Fruit fly (Drosophila melanogaster) whole organism, embryonic: ENCODE measurements around the gene CAH6.
A peak's percentile ranks its signal among the peaks of the same experiment; 100 is the strongest.

Experiments used
- CG10431 ChIP-seq: fragments of 200-800 bp; sonication (Bioruptor generic); optimal IDR thresholded peaks from 3 replicates; lab custom pipeline; 2018; ENCODE audit warnings: missing biosample characterization, mild to moderate bottlenecking, missing genetic modification characterization
- CG14860 ChIP-seq: fragments of 200-800 bp; sonication (Bioruptor generic); IDR thresholded peaks from 3 replicates; pipeline ENCODE4 v1.3.6; 2022; ENCODE audit warnings: missing biosample characterization, missing genetic modification characterization; ENCODE audit not compliant: partially characterized antibody
- CG15073 ChIP-seq: fragments of 200-800 bp; sonication (Bioruptor generic); optimal IDR thresholded peaks from 2 replicates; lab custom pipeline; 2016; ENCODE audit warnings: missing biosample characterization, missing genetic modification characterization
- CG2199 ChIP-seq: fragments of 200-800 bp; sonication (Bioruptor generic); IDR thresholded peaks from 3 replicates; pipeline ENCODE4 v1.3.6; 2022; ENCODE audit warnings: missing biosample characterization, missing genetic modification characterization
- CG42726 ChIP-seq: fragments of 200-800 bp; sonication (Bioruptor generic); IDR thresholded peaks from 2 replicates; pipeline ENCODE4 v1.3.6; 2022; ENCODE audit warnings: missing biosample characterization, missing genetic modification characterization; ENCODE audit not compliant: partially characterized antibody
- CG6654 ChIP-seq: fragments of 200-800 bp; sonication (Bioruptor generic); optimal IDR thresholded peaks from 2 replicates; lab custom pipeline; 2017; ENCODE audit warnings: missing biosample characterization, mild to moderate bottlenecking, missing genetic modification characterization
- CG6791 ChIP-seq: fragments of 200-800 bp; sonication (Bioruptor generic); IDR thresholded peaks from 3 replicates; pipeline ENCODE4 v1.3.6; 2022; ENCODE audit warnings: missing biosample characterization, missing genetic modification characterization; ENCODE audit not compliant: partially characterized antibody
- CG8089 ChIP-seq: fragments of 200-800 bp; sonication (Bioruptor generic); optimal IDR thresholded peaks from 3 replicates; lab custom pipeline; 2016; ENCODE audit warnings: missing biosample characterization, missing genetic modification characterization
- CG9876 ChIP-seq: fragments of 200-800 bp; sonication (Bioruptor generic); optimal IDR thresholded peaks from 2 replicates; lab custom pipeline; 2016; ENCODE audit warnings: missing biosample characterization, missing genetic modification characterization
- CTCF ChIP-seq: fragments of 200-800 bp; sonication (Bioruptor generic); optimal IDR thresholded peaks from 2 replicates; lab custom pipeline; 2017; ENCODE audit warnings: missing biosample characterization, mild to moderate bottlenecking, missing genetic modification characterization, moderate library complexity
- D19A ChIP-seq: fragments of 200-800 bp; optimal IDR thresholded peaks from 3 replicates; lab custom pipeline; 2019; ENCODE audit warnings: missing biosample characterization, mild to moderate bottlenecking, missing genetic modification characterization, moderate library complexity
- Dek ChIP-seq: fragments of 200-800 bp; sonication (Bioruptor generic); optimal IDR thresholded peaks from 3 replicates; lab custom pipeline; 2019; ENCODE audit warnings: missing biosample characterization, mild to moderate bottlenecking, missing genetic modification characterization, moderate library complexity
- Dll ChIP-seq: fragments of 200-800 bp; sonication (Bioruptor generic); IDR thresholded peaks from 4 replicates; pipeline ENCODE4 v1.3.6; 2022; ENCODE audit warnings: missing biosample characterization, missing genetic modification characterization; ENCODE audit not compliant: partially characterized antibody
- HHEX ChIP-seq: fragments of 200-800 bp; sonication (Bioruptor generic); optimal IDR thresholded peaks from 3 replicates; lab custom pipeline; 2017; ENCODE audit warnings: missing biosample characterization, mild to moderate bottlenecking, missing genetic modification characterization, missing genetic modification reagents
- HmgZ ChIP-seq: fragments of 200-800 bp; sonication (Bioruptor generic); optimal IDR thresholded peaks from 2 replicates; lab custom pipeline; 2018; ENCODE audit warnings: missing biosample characterization, mild to moderate bottlenecking, missing genetic modification characterization
- Lim3 ChIP-seq: fragments of 200-800 bp; sonication (Bioruptor generic); IDR thresholded peaks from 2 replicates; pipeline ENCODE4 v1.3.6; 2022; ENCODE audit warnings: missing biosample characterization, missing genetic modification characterization
- Med ChIP-seq: fragments of 200-800 bp; sonication (Bioruptor generic); peaks from one replicate; lab custom pipeline; 2016; ENCODE audit warnings: missing biosample characterization, missing genetic modification characterization, mild to moderate bottlenecking, inconsistent platforms, moderate library complexity
- Nf-YA ChIP-seq: fragments of 200-800 bp; sonication (Bioruptor generic); IDR thresholded peaks from 2 replicates; pipeline ENCODE4 v1.3.6; 2022; ENCODE audit warnings: missing biosample characterization, missing genetic modification characterization
- Oli ChIP-seq: fragments of 200-800 bp; sonication (Bioruptor generic); optimal IDR thresholded peaks from 2 replicates; lab custom pipeline; 2018; ENCODE audit warnings: missing biosample characterization, mild to moderate bottlenecking, missing genetic modification characterization, moderate library complexity
- Opbp ChIP-seq: fragments of 200-800 bp; sonication (Bioruptor generic); IDR thresholded peaks from 3 replicates; pipeline ENCODE4 v1.3.6; 2022; ENCODE audit warnings: missing biosample characterization, missing genetic modification characterization; ENCODE audit not compliant: partially characterized antibody
- Ssrp ChIP-seq: fragments of 200-800 bp; sonication (Bioruptor generic); optimal IDR thresholded peaks from 2 replicates; lab custom pipeline; 2018; ENCODE audit warnings: missing biosample characterization, mild to moderate bottlenecking, missing genetic modification characterization, moderate library complexity
- Tbp ChIP-seq: fragments of >200 bp; optimal IDR thresholded peaks from 2 replicates; lab custom pipeline; 2018; ENCODE audit warnings: missing biosample characterization, missing genetic modification characterization
- YL-1 ChIP-seq: fragments of 200-800 bp; sonication (Bioruptor generic); optimal IDR thresholded peaks from 3 replicates; lab custom pipeline; 2017; ENCODE audit warnings: missing biosample characterization, mild to moderate bottlenecking, missing genetic modification characterization
- ci ChIP-seq: fragments of 200-800 bp; sonication (Bioruptor generic); IDR thresholded peaks from 3 replicates; pipeline ENCODE4 v1.3.6; 2022; ENCODE audit warnings: missing biosample characterization, missing genetic modification characterization
- crol ChIP-seq: fragments of 200-800 bp; sonication (Bioruptor generic); IDR thresholded peaks from 2 replicates; pipeline ENCODE4 v1.3.6; 2022; ENCODE audit warnings: missing biosample characterization, missing genetic modification characterization
- crp ChIP-seq, 2 experiments: fragments of 200-800 bp; sonication (Bioruptor generic); optimal IDR thresholded peaks; 2 replicates in 1 of 2; 3 replicates in 1 of 2; lab custom pipeline; 2017; ENCODE audit warnings: missing biosample characterization in 2 of 2, missing genetic modification characterization in 2 of 2, mild to moderate bottlenecking in 1 of 2, moderate library complexity in 1 of 2
- dpn ChIP-seq, 2 experiments: fragments of 200-800 bp; sonication (Bioruptor generic); optimal IDR thresholded peaks; 3 replicates each; lab custom pipeline; 2016; ENCODE audit warnings: missing biosample characterization in 2 of 2, missing genetic modification characterization in 2 of 2
- esg ChIP-seq: fragments of 200-800 bp; sonication (Bioruptor generic); conservative IDR thresholded peaks from 2 replicates; pipeline ENCODE4 v1.3.6; 2022; ENCODE audit warnings: missing biosample characterization, missing genetic modification characterization
- fd102C ChIP-seq: fragments of 200-800 bp; sonication (Bioruptor generic); optimal IDR thresholded peaks from 2 replicates; lab custom pipeline; 2018; ENCODE audit warnings: missing biosample characterization, mild to moderate bottlenecking, missing genetic modification characterization, moderate library complexity
- kah ChIP-seq: fragments of 200-800 bp; sonication (Bioruptor generic); optimal IDR thresholded peaks from 2 replicates; lab custom pipeline; 2018; ENCODE audit warnings: missing biosample characterization, mild to moderate bottlenecking, missing genetic modification characterization
- lab ChIP-seq: fragments of 200-800 bp; sonication (Bioruptor generic); optimal IDR thresholded peaks from 3 replicates; lab custom pipeline; 2017; ENCODE audit warnings: missing biosample characterization, missing genetic modification characterization, mild to moderate bottlenecking, moderate library complexity, missing genetic modification reagents
- lola ChIP-seq, 3 experiments: fragments of >200 bp in 2 of 3; fragments of 200-800 bp in 1 of 3; sonication (Bioruptor generic) in 1 of 3; optimal IDR thresholded peaks; 2 replicates each; lab custom pipeline; 2017 to 2019; ENCODE audit warnings: missing biosample characterization in 3 of 3, missing genetic modification characterization in 3 of 3, mild to moderate bottlenecking in 1 of 3, moderate library complexity in 1 of 3
- pita ChIP-seq: fragments of 200-800 bp; sonication (Bioruptor generic); optimal IDR thresholded peaks from 2 replicates; lab custom pipeline; 2017; ENCODE audit warnings: missing biosample characterization, mild to moderate bottlenecking, missing genetic modification characterization
- psq ChIP-seq: fragments of 200-800 bp; sonication (Bioruptor generic); optimal IDR thresholded peaks from 2 replicates; lab custom pipeline; 2017; ENCODE audit warnings: missing biosample characterization, missing genetic modification characterization
- pzg ChIP-seq: fragments of 200-800 bp; sonication (Bioruptor generic); optimal IDR thresholded peaks from 3 replicates; lab custom pipeline; 2018; ENCODE audit warnings: missing biosample characterization, mild to moderate bottlenecking, missing genetic modification characterization, moderate library complexity
- sens-2 ChIP-seq: fragments of 200-800 bp; sonication (Bioruptor generic); IDR thresholded peaks from 2 replicates; pipeline ENCODE4 v1.3.6; 2022; ENCODE audit warnings: missing biosample characterization, missing genetic modification characterization
- sr ChIP-seq: fragments of 200-800 bp; sonication (Bioruptor generic); IDR thresholded peaks from 3 replicates; pipeline ENCODE4 v1.3.6; 2022; ENCODE audit warnings: missing biosample characterization, missing genetic modification characterization
- vvl ChIP-seq: fragments of 200-800 bp; sonication (Bioruptor generic); IDR thresholded peaks from 2 replicates; pipeline ENCODE4 v1.3.6; 2022; ENCODE audit warnings: missing biosample characterization, missing genetic modification characterization

The CAH6 gene

DNA sequence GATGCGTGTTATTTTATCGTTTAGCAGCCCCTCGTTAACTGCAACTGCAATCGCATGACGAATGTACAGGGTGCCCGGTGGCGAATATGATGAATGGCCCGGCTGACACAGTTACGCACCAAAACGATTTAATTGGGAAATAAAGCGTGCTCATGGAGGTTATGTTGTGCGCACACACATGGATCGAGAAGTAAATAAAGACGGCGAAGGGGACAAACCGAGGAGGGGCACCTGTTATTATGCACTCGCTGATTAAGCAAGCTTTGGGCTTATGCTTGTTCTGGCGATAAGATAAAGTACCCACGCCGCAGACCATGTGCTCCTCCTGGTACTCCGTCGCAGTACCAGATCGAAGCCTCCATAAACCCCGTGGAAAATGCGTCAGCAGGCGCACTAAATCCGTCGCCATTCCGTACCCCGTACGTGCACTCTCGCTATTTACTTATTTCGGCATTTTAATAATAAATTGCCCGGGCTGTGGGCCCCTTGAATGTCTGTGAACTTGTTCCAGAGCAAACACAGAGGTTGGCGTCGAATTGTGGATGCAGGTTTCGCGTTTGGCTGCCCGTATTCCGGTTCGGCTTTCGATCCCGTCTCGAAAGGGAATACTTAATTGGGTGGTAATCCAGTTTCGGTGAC is 32.2 kb upstream of the CAH6 start (continued):
- TF ChIP-seq Dll (GFP tag; lab: Robert Waterston, UW) (0 out of 4 replicates have a peak, but pooled peaks have one; percentile 13), vvl (GFP tag; lab: Robert Waterston, UW) (0 out of 2 replicates have a peak, but pooled peaks have one; percentile 9), kah (GFP tag; lab: Kevin White, UChicago) (peak; percentile 5), sens-2 (GFP tag; lab: Robert Waterston, UW) (peak; percentile 50), HmgZ (peak; percentile 48)

DNA sequence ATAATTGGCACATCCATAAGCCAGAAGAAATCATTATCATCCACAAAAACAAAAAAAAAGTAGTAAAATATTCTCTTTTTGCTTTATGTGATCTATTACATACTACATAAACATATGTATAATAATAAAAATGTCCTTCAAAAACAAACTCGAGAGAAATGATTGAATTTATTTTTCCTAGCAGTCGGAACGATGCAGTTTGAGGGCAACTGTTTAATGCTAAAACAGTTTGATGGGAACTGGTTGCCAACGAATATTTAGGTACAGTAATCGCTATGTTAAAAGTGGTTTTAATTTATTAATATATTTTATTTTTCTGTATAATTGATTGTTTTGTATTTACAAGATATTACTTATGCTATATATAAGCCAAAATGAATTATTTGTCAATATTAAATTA is 26.3 kb upstream of the CAH6 start:
- no peak for TF ChIP-seq lola (GFP tag; optimal IDR thresholded peaks at IDR 0.05; lab: Kevin White, UChicago)
- no peak for TF ChIP-seq YL-1
- TF ChIP-seq CG10431 (GFP tag; lab: Kevin White, UChicago): no peak
- TF ChIP-seq dpn (GFP tag; optimal IDR thresholded peaks at IDR 0.05; lab: Kevin White, UChicago): no peak
- no peak for TF ChIP-seq Lim3 (GFP tag; lab: Robert Waterston, UW)
- peak; percentile 75; the same call in 1 of the 3 replicates for TF ChIP-seq CG2199
- peak; percentile 8 for TF ChIP-seq Tbp (GFP tag; lab: Kevin White, UChicago)
- no peak for TF ChIP-seq lab (GFP tag; lab: Kevin White, UChicago)
- TF ChIP-seq pita (GFP tag; lab: Kevin White, UChicago): peak; percentile 8
- TF ChIP-seq CG8089 (GFP tag; lab: Kevin White, UChicago): no peak
- TF ChIP-seq psq: no peak
- no peak for TF ChIP-seq CG9876 (GFP tag; lab: Kevin White, UChicago)
- 0 out of 2 replicates have a peak, but pooled peaks have one; percentile 9 for TF ChIP-seq CG42726 (GFP tag; lab: Robert Waterston, UW)
- peak; percentile 11; the same call in 1 of the 3 replicates for TF ChIP-seq Opbp
- no peak for TF ChIP-seq D19A (tag; lab: Kevin White, UChicago)
- TF ChIP-seq Ssrp (tag; lab: Kevin White, UChicago): peak; percentile 1
- no peak for TF ChIP-seq Dek (tag; lab: Kevin White, UChicago)
- no peak for TF ChIP-seq CG15073 (GFP tag; lab: Kevin White, UChicago)
- 0 out of 3 replicates have a peak, but pooled peaks have one; percentile 40 for TF ChIP-seq CG6791 (GFP tag; lab: Robert Waterston, UW)
- TF ChIP-seq CG6654 (GFP tag; lab: Kevin White, UChicago): peak; percentile 98
- no peak for TF ChIP-seq Med
- no peak for TF ChIP-seq esg (GFP tag; lab: Robert Waterston, UW)
- no peak for TF ChIP-seq ci
- TF ChIP-seq crol (GFP tag; lab: Robert Waterston, UW): no peak
- TF ChIP-seq Oli (tag; lab: Kevin White, UChicago): no peak

dm6 chr3R:31232236-31232635 is 25.2 kb upstream of the CAH6 start, which contains the start of gene CG15563:
CG15563 (minus strand) TSS chr3R:31232336.
- TF ChIP-seq Nf-YA (GFP tag; lab: Robert Waterston, UW) (no peak), sr (no peak), CG14860 (GFP tag; lab: Robert Waterston, UW) (no peak), CTCF (GFP tag; lab: Kevin White, UChicago) (no peak), fd102C (GFP tag; lab: Kevin White, UChicago) (no peak), HHEX (GFP tag; lab: Kevin White, UChicago) (no peak), crp (GFP tag; optimal IDR thresholded peaks at IDR 0.05; lab: Kevin White, UChicago) (no peak), pzg (GFP tag; lab: Kevin White, UChicago) (no peak)
